Fruit fly (Drosophila melanogaster) whole organism, wandering third instar larva: ENCODE results near the gene scyl.

Experiments
- Abd-B ChIP-seq: fragments of >200 bp; optimal IDR thresholded peaks from 2 replicates; lab custom pipeline; 2017; ENCODE audit warnings: missing biosample characterization, missing genetic modification characterization
- CG32264 ChIP-seq: fragments of 200-800 bp; sonication (Bioruptor generic); optimal IDR thresholded peaks from 2 replicates; lab custom pipeline; 2016; ENCODE audit warnings: missing biosample characterization, missing genetic modification characterization
- CG9705 ChIP-seq: fragments of 200-800 bp; sonication (Bioruptor generic); optimal IDR thresholded peaks from 2 replicates; lab custom pipeline; 2018; ENCODE audit warnings: missing biosample characterization, mild to moderate bottlenecking, missing genetic modification characterization
- CrebA ChIP-seq: fragments of 200-800 bp; sonication (Bioruptor generic); optimal IDR thresholded peaks from 2 replicates; lab custom pipeline; 2016; ENCODE audit warnings: missing biosample characterization, mild to moderate bottlenecking, missing genetic modification characterization, borderline replicate concordance
- Dfd ChIP-seq: fragments of >200 bp; optimal IDR thresholded peaks from 2 replicates; lab custom pipeline; 2017; ENCODE audit warnings: missing biosample characterization, missing genetic modification characterization
- Dif ChIP-seq: fragments of 200-275, 200-300 bp; sonication (Bioruptor generic); optimal IDR thresholded peaks from 2 replicates; lab custom pipeline; 2018; ENCODE audit warnings: missing biosample characterization, missing genetic modification characterization; ENCODE audit not compliant: partially characterized antibody
- HLH106 ChIP-seq: fragments of 200-800 bp; optimal IDR thresholded peaks from 3 replicates; lab custom pipeline; 2019; ENCODE audit warnings: missing biosample characterization, mild to moderate bottlenecking, missing genetic modification characterization, moderate library complexity
- Hr78 ChIP-seq: fragments of >200 bp; optimal IDR thresholded peaks from 2 replicates; lab custom pipeline; 2017; ENCODE audit warnings: missing biosample characterization, missing genetic modification characterization
- Hr83 ChIP-seq: fragments of 200-300 bp; sonication (Bioruptor generic); optimal IDR thresholded peaks from 2 replicates; lab custom pipeline; 2016; ENCODE audit warnings: missing biosample characterization, mild to moderate bottlenecking, missing genetic modification characterization, moderate library complexity; ENCODE audit not compliant: poor library complexity, severe bottlenecking
- Jra ChIP-seq: sonication (Bioruptor generic); optimal IDR thresholded peaks from 2 replicates; lab custom pipeline; 2016; ENCODE audit warnings: missing biosample characterization, missing genetic modification characterization
- Mio ChIP-seq: sonication (Bioruptor generic); optimal IDR thresholded peaks from 2 replicates; lab custom pipeline; 2016; ENCODE audit warnings: missing biosample characterization, missing genetic modification characterization
- Myc ChIP-seq: fragments of >200 bp; optimal IDR thresholded peaks from 2 replicates; lab custom pipeline; 2017
- OdsH ChIP-seq: fragments of 200-800 bp; sonication (Bioruptor generic); optimal IDR thresholded peaks from 2 replicates; lab custom pipeline; 2016; ENCODE audit warnings: missing biosample characterization, mild to moderate bottlenecking, missing genetic modification characterization
- Rel ChIP-seq, 2 experiments: fragments of 200-800 bp; sonication (Bioruptor generic) in 1 of 2; optimal IDR thresholded peaks; 2 replicates in 1 of 2; 3 replicates in 1 of 2; lab custom pipeline; 2016 to 2019; ENCODE audit warnings: mild to moderate bottlenecking in 2 of 2, missing biosample characterization in 2 of 2, missing genetic modification characterization in 2 of 2, moderate library complexity in 1 of 2
- Sp1 ChIP-seq: fragments of 200-800 bp; sonication (Bioruptor generic); optimal IDR thresholded peaks from 3 replicates; lab custom pipeline; 2019; ENCODE audit warnings: missing biosample characterization, mild to moderate bottlenecking, missing genetic modification characterization, moderate library complexity
- Vsx2 ChIP-seq: fragments of 200-300, 225-300 bp; sonication (Bioruptor generic); optimal IDR thresholded peaks from 2 replicates; lab custom pipeline; 2018; ENCODE audit warnings: missing biosample characterization, missing genetic modification characterization; ENCODE audit not compliant: partially characterized antibody
- br ChIP-seq: fragments of 200-800 bp; sonication (Bioruptor generic); optimal IDR thresholded peaks from 2 replicates; lab custom pipeline; 2016; ENCODE audit warnings: missing biosample characterization, missing genetic modification characterization
- brk ChIP-seq: fragments of 200-800 bp; sonication (Bioruptor generic); optimal IDR thresholded peaks from 2 replicates; lab custom pipeline; 2016; ENCODE audit warnings: missing biosample characterization, mild to moderate bottlenecking, missing genetic modification characterization
- dl ChIP-seq, 2 experiments: fragments of 175-275, 200-275 bp in 1 of 2; fragments of 200-275 bp in 1 of 2; sonication (Bioruptor generic); optimal IDR thresholded peaks; lab custom pipeline; 2018; ENCODE audit warnings: mild to moderate bottlenecking in 2 of 2, missing biosample characterization in 2 of 2, missing genetic modification characterization in 2 of 2, moderate library complexity in 2 of 2; ENCODE audit not compliant: partially characterized antibody in 2 of 2, insufficient read depth in 1 of 2
- dmrt93B ChIP-seq: fragments of 200-800 bp; sonication (Bioruptor generic); optimal IDR thresholded peaks from 2 replicates; lab custom pipeline; 2018; ENCODE audit warnings: missing biosample characterization, mild to moderate bottlenecking, missing genetic modification characterization
- dsf ChIP-seq: sonication (Bioruptor generic); optimal IDR thresholded peaks from 2 replicates; lab custom pipeline; 2016; ENCODE audit warnings: missing biosample characterization, missing genetic modification characterization, borderline replicate concordance
- ey ChIP-seq: fragments of 200-800 bp; sonication (Bioruptor generic); optimal IDR thresholded peaks from 2 replicates; lab custom pipeline; 2016; ENCODE audit warnings: missing biosample characterization, missing genetic modification characterization
- foxo ChIP-seq, 2 experiments: fragments of 200-800 bp; sonication (Bioruptor generic); optimal IDR thresholded peaks; 2 replicates in 1 of 2; 3 replicates in 1 of 2; lab custom pipeline; 2016 to 2017; ENCODE audit warnings: missing biosample characterization in 2 of 2, missing genetic modification characterization in 2 of 2
- fru ChIP-seq: fragments of 200-800 bp; sonication (Bioruptor generic); optimal IDR thresholded peaks from 3 replicates; lab custom pipeline; 2016; ENCODE audit warnings: missing biosample characterization, mild to moderate bottlenecking, missing genetic modification characterization
- h ChIP-seq: fragments of 200-800 bp; sonication (Bioruptor generic); optimal IDR thresholded peaks from 3 replicates; lab custom pipeline; 2016; ENCODE audit warnings: missing biosample characterization, mild to moderate bottlenecking, missing genetic modification characterization
- lola ChIP-seq: fragments of >200 bp; optimal IDR thresholded peaks from 2 replicates; lab custom pipeline; 2017; ENCODE audit warnings: missing biosample characterization, missing genetic modification characterization
- pan ChIP-seq: fragments of >200 bp; optimal IDR thresholded peaks from 2 replicates; lab custom pipeline; 2017
- psq ChIP-seq: fragments of 200-800 bp; sonication (Bioruptor generic); optimal IDR thresholded peaks from 3 replicates; lab custom pipeline; 2017; ENCODE audit warnings: missing biosample characterization, mild to moderate bottlenecking, missing genetic modification characterization, moderate library complexity
- rgr ChIP-seq: fragments of 200-800 bp; sonication (Bioruptor generic); optimal IDR thresholded peaks from 3 replicates; lab custom pipeline; 2016; ENCODE audit warnings: missing biosample characterization, mild to moderate bottlenecking, missing genetic modification characterization
- tai ChIP-seq: sonication (Bioruptor generic); optimal IDR thresholded peaks from 2 replicates; lab custom pipeline; 2016; ENCODE audit warnings: missing biosample characterization, missing genetic modification characterization
- usp ChIP-seq: fragments of >200 bp; optimal IDR thresholded peaks from 2 replicates; lab custom pipeline; 2017; ENCODE audit warnings: missing biosample characterization, missing genetic modification characterization
- woc ChIP-seq: sonication (Bioruptor generic); optimal IDR thresholded peaks from 2 replicates; lab custom pipeline; 2016; ENCODE audit warnings: missing biosample characterization, mild to moderate bottlenecking, missing genetic modification characterization

Gene scyl

DNA sequence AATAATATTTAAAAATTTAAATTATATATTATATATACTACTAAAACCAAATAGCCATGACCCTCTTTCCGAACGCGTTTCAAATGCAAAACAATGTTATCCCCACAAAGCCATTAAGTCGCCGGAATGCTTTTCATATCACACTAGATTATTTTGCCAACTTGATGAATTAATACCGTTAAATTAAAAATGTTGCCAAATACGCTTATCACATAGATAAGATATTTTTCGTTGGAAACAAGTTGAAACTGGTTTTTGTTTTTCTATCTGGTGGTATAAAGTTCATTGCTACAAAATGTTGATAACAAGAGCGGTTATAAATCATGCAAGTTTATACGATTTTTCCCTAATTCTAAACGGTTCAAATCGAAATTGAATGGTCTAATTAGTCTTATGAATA lies 18.6 kb upstream of the scyl start:
- no peak for TF ChIP-seq Hr78 (GFP tag; lab: Kevin White, UChicago)
- TF ChIP-seq h = peak; percentile 3
- no peak for TF ChIP-seq Abd-B (GFP tag; lab: Kevin White, UChicago)
- TF ChIP-seq Rel (GFP tag; optimal IDR thresholded peaks at IDR 0.05; lab: Kevin White, UChicago) = no peak
- TF ChIP-seq Rel (tag; optimal IDR thresholded peaks at IDR 0.05; lab: Kevin White, UChicago) = peak; percentile 27
- TF ChIP-seq brk (GFP tag; lab: Kevin White, UChicago) = peak; percentile 55
- TF ChIP-seq tai (GFP tag; lab: Kevin White, UChicago) = peak; percentile 12

- no peak for TF ChIP-seq Hr83 (GFP tag; lab: Kevin White, UChicago)
- no peak for TF ChIP-seq tai (GFP tag; lab: Kevin White, UChicago)
- no peak for TF ChIP-seq CG32264 (GFP tag; lab: Kevin White, UChicago)
- TF ChIP-seq Vsx2 (GFP tag; lab: Kevin White, UChicago) = no peak
- no peak for TF ChIP-seq Rel (GFP tag; optimal IDR thresholded peaks at IDR 0.05; lab: Kevin White, UChicago)
- no peak for TF ChIP-seq Rel (tag; optimal IDR thresholded peaks at IDR 0.05; lab: Kevin White, UChicago)
- no peak for TF ChIP-seq dmrt93B
- TF ChIP-seq Mio (GFP tag; lab: Kevin White, UChicago) = no peak
- no peak for TF ChIP-seq Abd-B (GFP tag; lab: Kevin White, UChicago)
- TF ChIP-seq lola = no peak
- no peak for TF ChIP-seq ey (GFP tag; lab: Kevin White, UChicago)
- TF ChIP-seq HLH106 (tag; lab: Kevin White, UChicago) = no peak
- no peak for TF ChIP-seq OdsH
- no peak for TF ChIP-seq Dfd (GFP tag; lab: Kevin White, UChicago)
Observed at dm6 chr3L:11236118-11236517, 16.0 kb upstream of the scyl start, which contains the start of gene Ir68a. Gene Ir68a, minus strand, starts transcription at chr3L:11236218.

dm6 chr3L:11237127-11237759 lies 14.9 kb upstream of the scyl start:
- no peak for TF ChIP-seq Sp1
- TF ChIP-seq tai (GFP tag; lab: Kevin White, UChicago) = no peak
- no peak for TF ChIP-seq br (GFP tag; lab: Kevin White, UChicago)
- no peak for TF ChIP-seq Mio (GFP tag; lab: Kevin White, UChicago)
- TF ChIP-seq HLH106 (tag; lab: Kevin White, UChicago) = peak; percentile 31
- no peak for TF ChIP-seq pan (lab: Kevin White, UChicago)
- TF ChIP-seq Dif (GFP tag; lab: Kevin White, UChicago) = peak; percentile 40
- TF ChIP-seq dsf (GFP tag; lab: Kevin White, UChicago) = no peak
- no peak for TF ChIP-seq CG9705 (GFP tag; lab: Kevin White, UChicago)
- no peak for TF ChIP-seq OdsH
- peak; percentile 25 for TF ChIP-seq woc (GFP tag; lab: Kevin White, UChicago)
- TF ChIP-seq h = no peak
- TF ChIP-seq psq (GFP tag; lab: Kevin White, UChicago) = no peak
- no peak for TF ChIP-seq Hr78 (GFP tag; lab: Kevin White, UChicago)
- TF ChIP-seq dl (GFP tag; optimal IDR thresholded peaks at IDR 0.05; lab: Kevin White, UChicago; ENCODE audit: insufficient read depth in 1 of 2, partially characterized antibody in 2 of 2) = no peak
- TF ChIP-seq Abd-B (GFP tag; lab: Kevin White, UChicago) = no peak
- no peak for TF ChIP-seq Hr83 (GFP tag; lab: Kevin White, UChicago)
- TF ChIP-seq brk (GFP tag; lab: Kevin White, UChicago) = no peak
- no peak for TF ChIP-seq Rel (GFP tag; optimal IDR thresholded peaks at IDR 0.05; lab: Kevin White, UChicago)
- no peak for TF ChIP-seq Rel (tag; optimal IDR thresholded peaks at IDR 0.05; lab: Kevin White, UChicago)
- no peak for TF ChIP-seq lola
- TF ChIP-seq fru (GFP tag; lab: Kevin White, UChicago) = no peak
- no peak for TF ChIP-seq Myc (lab: Kevin White, UChicago)

DNA sequence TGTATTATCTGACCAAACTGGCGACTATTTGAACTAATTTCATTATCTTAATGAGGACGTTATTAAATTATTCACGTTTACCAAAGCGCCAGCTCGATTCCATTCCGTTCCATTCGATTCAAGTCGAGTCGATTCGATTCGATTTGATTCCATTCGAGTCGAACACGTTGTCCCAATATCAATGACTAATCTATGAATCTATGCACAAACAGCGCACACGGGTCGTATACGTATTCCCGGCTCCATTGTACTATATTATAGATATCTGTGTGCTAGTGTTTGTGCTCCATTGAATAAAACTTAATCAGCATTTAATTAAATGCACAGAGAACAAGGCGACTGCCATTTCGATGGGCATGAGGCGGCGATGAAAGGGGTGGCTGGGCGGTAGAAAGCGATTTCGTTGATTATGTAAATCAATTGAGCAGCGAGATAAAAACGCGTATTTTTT lies 12.9 kb upstream of the scyl start:
- TF ChIP-seq lola = no peak
- TF ChIP-seq h = peak; percentile 49
- TF ChIP-seq foxo (GFP tag; optimal IDR thresholded peaks at IDR 0.05; lab: Kevin White, UChicago) = peak in 1 of 2 experiments; percentile 1
- no peak for TF ChIP-seq Hr83 (GFP tag; lab: Kevin White, UChicago)
- TF ChIP-seq Vsx2 (GFP tag; lab: Kevin White, UChicago) = no peak
- no peak for TF ChIP-seq pan (lab: Kevin White, UChicago)
- peak; percentile 13 for TF ChIP-seq CrebA
- no peak for TF ChIP-seq OdsH
- no peak for TF ChIP-seq CG9705 (GFP tag; lab: Kevin White, UChicago)
- TF ChIP-seq Rel (GFP tag; optimal IDR thresholded peaks at IDR 0.05; lab: Kevin White, UChicago) = no peak
- TF ChIP-seq Rel (tag; optimal IDR thresholded peaks at IDR 0.05; lab: Kevin White, UChicago) = peak; percentile 5
- TF ChIP-seq br (GFP tag; lab: Kevin White, UChicago) = peak; percentile 55
- TF ChIP-seq Dif (GFP tag; lab: Kevin White, UChicago) = no peak
- TF ChIP-seq rgr = peak; percentile 18
- TF ChIP-seq usp (GFP tag; lab: Kevin White, UChicago) = no peak
- TF ChIP-seq Sp1 = no peak
- no peak for TF ChIP-seq Jra (GFP tag; lab: Kevin White, UChicago)
- peak; percentile 9 for TF ChIP-seq tai (GFP tag; lab: Kevin White, UChicago)
- TF ChIP-seq psq (GFP tag; lab: Kevin White, UChicago) = peak; percentile 2
- no peak for TF ChIP-seq HLH106 (tag; lab: Kevin White, UChicago)
- no peak for TF ChIP-seq Abd-B (GFP tag; lab: Kevin White, UChicago)
- no peak for TF ChIP-seq Mio (GFP tag; lab: Kevin White, UChicago)
- TF ChIP-seq woc (GFP tag; lab: Kevin White, UChicago) = no peak
- TF ChIP-seq dsf (GFP tag; lab: Kevin White, UChicago) = no peak
- TF ChIP-seq Myc (lab: Kevin White, UChicago) = no peak
- TF ChIP-seq dl (GFP tag; optimal IDR thresholded peaks at IDR 0.05; lab: Kevin White, UChicago; ENCODE audit: insufficient read depth in 1 of 2, partially characterized antibody in 2 of 2) = no peak
